Fruit fly (Drosophila melanogaster): ENCODE measurements around the gene CG5895.

Gene CG5895

dm6 chr3L:16045083-16045830 is 10.0 kb downstream of the CG5895 start (continued):
- TF ChIP-seq ss (GFP tag; optimal IDR thresholded peaks at IDR 0.05) (peak in 1 of 2 experiments; percentile 11), spab (GFP tag; optimal IDR thresholded peaks at IDR 0.05) (no peak), CG3919 (GFP tag; optimal IDR thresholded peaks at IDR 0.05) (peak; percentile 30), CG10631 (GFP tag; optimal IDR thresholded peaks at IDR 0.05) (peak; percentile 60), CG6792 (GFP tag; optimal IDR thresholded peaks at IDR 0.05) (peak; percentile 50), esn (GFP tag; optimal IDR thresholded peaks at IDR 0.05) (peak; percentile 64), Eip75B (GFP tag; optimal IDR thresholded peaks at IDR 0.05) (peak; percentile 37), eg (GFP tag; IDR thresholded peaks at IDR 0.05) (peak; percentile 26; the same call in 2 of the 3 replicates), Hr39 (GFP tag; optimal IDR thresholded peaks at IDR 0.05) (peak; percentile 16)

dm6 chr3L:16045831-16046336 is 10.6 kb downstream of the CG5895 start:
- TF ChIP-seq Hr4 (GFP tag; optimal IDR thresholded peaks at IDR 0.05) (peak; percentile 94), CG11762 (GFP tag; optimal IDR thresholded peaks at IDR 0.05; ENCODE audit: insufficient read depth) (peak; percentile 94), lz (GFP tag; optimal IDR thresholded peaks at IDR 0.05) (peak; percentile 94), CG3032 (tag; optimal IDR thresholded peaks at IDR 0.05) (peak; percentile 93), Smox (GFP tag; optimal IDR thresholded peaks at IDR 0.05) (peak; percentile 94), Hr38 (GFP tag; optimal IDR thresholded peaks at IDR 0.05) (peak; percentile 70), Sox15 (GFP tag; optimal IDR thresholded peaks at IDR 0.05) (peak; percentile 73), CG6163 (GFP tag; IDR thresholded peaks at IDR 0.05) (peak; percentile 98), CG4318 (GFP tag; optimal IDR thresholded peaks at IDR 0.05) (peak; percentile 82), acj6 (GFP tag; optimal IDR thresholded peaks at IDR 0.05) (peak; percentile 95), fkh (GFP tag; optimal IDR thresholded peaks at IDR 0.05) (no peak), Blimp-1 (GFP tag; optimal IDR thresholded peaks at IDR 0.05) (peak; percentile 62), CG31627 (GFP tag; optimal IDR thresholded peaks at IDR 0.05) (peak; percentile 93), CG11294 (GFP tag; IDR thresholded peaks at IDR 0.05) (peak; percentile 89), Gug (GFP tag; IDR thresholded peaks at IDR 0.05) (peak; percentile 90), fd85E (GFP tag; optimal IDR thresholded peaks at IDR 0.05) (peak; percentile 88), dsx (GFP tag; optimal IDR thresholded peaks at IDR 0.05; ENCODE audit: poor library complexity, severe bottlenecking) (peak; percentile 95), pdm3 (GFP tag; optimal IDR thresholded peaks at IDR 0.05) (peak; percentile 95), CG34406 (GFP tag; optimal IDR thresholded peaks at IDR 0.05) (peak; percentile 93), net (GFP tag; optimal IDR thresholded peaks at IDR 0.05) (peak; percentile 95), CG10669 (GFP tag; optimal IDR thresholded peaks at IDR 0.05) (peak; percentile 90), spab (GFP tag; optimal IDR thresholded peaks at IDR 0.05) (peak; percentile 87), svp (GFP tag) (peak; percentile 96), dac (GFP tag; optimal IDR thresholded peaks at IDR 0.05) (peak; percentile 64), CG11902 (GFP tag; optimal IDR thresholded peaks at IDR 0.05) (peak; percentile 71), CG6276 (GFP tag; optimal IDR thresholded peaks at IDR 0.05) (peak; percentile 94), cyc (GFP tag; optimal IDR thresholded peaks at IDR 0.05) (peak; percentile 92), Sox102F (GFP tag; optimal IDR thresholded peaks at IDR 0.05) (peak; percentile 95), Eip78C (GFP tag) (peak; percentile 99), Eip75B (GFP tag; optimal IDR thresholded peaks at IDR 0.05) (peak; percentile 96), Sox14 (GFP tag; optimal IDR thresholded peaks at IDR 0.05) (peak; percentile 96), Ets96B (tag; optimal IDR thresholded peaks at IDR 0.05) (peak; percentile 92), CG10631 (GFP tag; optimal IDR thresholded peaks at IDR 0.05) (peak; percentile 91), Eip93F (GFP tag; optimal IDR thresholded peaks at IDR 0.05) (peak; percentile 85), fd59A (GFP tag; optimal IDR thresholded peaks at IDR 0.05) (peak; percentile 83), eg (GFP tag; IDR thresholded peaks at IDR 0.05) (peak; percentile 96), CG8632 (GFP tag; optimal IDR thresholded peaks at IDR 0.05) (peak; percentile 96), esn (GFP tag; optimal IDR thresholded peaks at IDR 0.05) (peak; percentile 95), CG1621 (tag; optimal IDR thresholded peaks at IDR 0.05) (peak; percentile 93), CG7368 (GFP tag; optimal IDR thresholded peaks at IDR 0.05) (peak; percentile 94), Hr39 (GFP tag; optimal IDR thresholded peaks at IDR 0.05) (peak; percentile 92), CG6792 (GFP tag; optimal IDR thresholded peaks at IDR 0.05) (peak; percentile 88), CG15336 (GFP tag; IDR thresholded peaks at IDR 0.05) (peak; percentile 98), CG3919 (GFP tag; optimal IDR thresholded peaks at IDR 0.05) (peak; percentile 95), salr (GFP tag; optimal IDR thresholded peaks at IDR 0.05) (peak; percentile 79 to 80)
